Worm (Caenorhabditis elegans) whole organism, L4 larva: ENCODE results near the gene str-48.

Source experiments
- F10B5.3 ChIP-seq: sonication (generic microtip); optimal IDR thresholded peaks from 2 replicates; lab custom pipeline; 2016; ENCODE audit warnings: mild to moderate bottlenecking, missing genetic modification characterization, missing compliant biosample characterization
- F37D6.2 ChIP-seq: sonication (generic microtip); optimal IDR thresholded peaks from 2 replicates; lab custom pipeline; 2016; ENCODE audit warnings: mild to moderate bottlenecking, missing genetic modification characterization, missing compliant biosample characterization
- T20F7.1 ChIP-seq: fragments of 200-800 bp; sonication (Bioruptor generic); optimal IDR thresholded peaks from 2 replicates; lab custom pipeline; 2018; ENCODE audit warnings: mild to moderate bottlenecking, missing genetic modification characterization, missing compliant biosample characterization
- T26A8.4 ChIP-seq: fragments of 200-800 bp; sonication (Bioruptor generic); IDR thresholded peaks from 2 replicates; pipeline ENCODE4 v1.3.6; 2022; ENCODE audit warnings: missing genetic modification characterization, missing compliant biosample characterization
- Y48G9A.11 ChIP-seq: fragments of 200-800 bp; sonication (Bioruptor generic); IDR thresholded peaks from 2 replicates; pipeline ENCODE4 v1.3.6; 2022; ENCODE audit warnings: missing genetic modification reagents, missing genetic modification characterization, missing compliant biosample characterization
- Y5F2A.4 ChIP-seq: fragments of 200-800 bp; sonication (Bioruptor generic); optimal IDR thresholded peaks from 2 replicates; lab custom pipeline; 2018; ENCODE audit warnings: mild to moderate bottlenecking, missing genetic modification characterization, missing compliant biosample characterization
- ZK337.2 ChIP-seq: fragments of 200-800 bp; sonication (Bioruptor generic); IDR thresholded peaks from 2 replicates; pipeline ENCODE4 v1.3.6; 2022; ENCODE audit warnings: missing genetic modification reagents, missing genetic modification characterization, missing compliant biosample characterization
- aha-1 ChIP-seq: fragments of 150-350 bp; peaks from one replicate; lab custom pipeline; 2014; ENCODE audit warnings: missing biosample characterization, missing genetic modification characterization
- arid-1 ChIP-seq: fragments of 200-800 bp; sonication (Bioruptor generic); conservative IDR thresholded peaks from 2 replicates; pipeline ENCODE4 v1.3.6; 2022; ENCODE audit warnings: missing genetic modification reagents, missing genetic modification characterization, missing compliant biosample characterization
- ceh-28 ChIP-seq: fragments of 150-350 bp; optimal IDR thresholded peaks from 2 replicates; lab custom pipeline; 2014; ENCODE audit warnings: missing biosample characterization, missing genetic modification reagents, missing genetic modification characterization
- ceh-32 ChIP-seq: sonication (generic microtip); optimal IDR thresholded peaks from 2 replicates; lab custom pipeline; 2016; ENCODE audit warnings: mild to moderate bottlenecking, missing genetic modification characterization, missing compliant biosample characterization; ENCODE audit not compliant: poor library complexity
- ces-1 ChIP-seq: fragments of 150-350 bp; sonication (generic microtip); optimal IDR thresholded peaks from 4 replicates; lab custom pipeline; 2014; ENCODE audit warnings: missing biosample characterization, missing genetic modification reagents, missing genetic modification characterization
- daf-8 ChIP-seq: fragments of 200-800 bp; sonication (Bioruptor generic); IDR thresholded peaks from 2 replicates; pipeline ENCODE4 v1.3.6; 2022; ENCODE audit warnings: missing genetic modification characterization, missing compliant biosample characterization
- dpl-1 ChIP-seq: fragments of 150-350 bp; optimal IDR thresholded peaks from 2 replicates; lab custom pipeline; 2014; ENCODE audit warnings: missing biosample characterization, missing genetic modification reagents, missing genetic modification characterization
- dve-1 ChIP-seq: sonication (generic microtip); optimal IDR thresholded peaks from 2 replicates; lab custom pipeline; 2017; ENCODE audit warnings: antibody characterized with exemption, mild to moderate bottlenecking, missing genetic modification characterization, missing compliant biosample characterization; ENCODE audit not compliant: insufficient read depth
- egl-27 ChIP-seq: sonication (generic microtip); optimal IDR thresholded peaks from 3 replicates; lab custom pipeline; 2017; ENCODE audit warnings: missing biosample characterization, missing genetic modification reagents, missing genetic modification characterization
- hlh-30 ChIP-seq: sonication (generic microtip); optimal IDR thresholded peaks from 2 replicates; lab custom pipeline; 2017; ENCODE audit warnings: antibody characterized with exemption, mild to moderate bottlenecking, missing genetic modification characterization, missing compliant biosample characterization; ENCODE audit not compliant: insufficient read depth
- hmg-1.1 ChIP-seq: fragments of 200-800 bp; sonication (Bioruptor generic); IDR thresholded peaks from 2 replicates; pipeline ENCODE4 v1.3.6; 2022; ENCODE audit warnings: missing genetic modification reagents, missing genetic modification characterization, missing compliant biosample characterization
- lsy-2 ChIP-seq, 2 experiments: fragments of 150-350 bp in 1 of 2; sonication (generic microtip) in 1 of 2; optimal IDR thresholded peaks; 2 replicates each; lab custom pipeline; 2014 to 2017; ENCODE audit warnings: missing biosample characterization in 2 of 2, missing genetic modification characterization in 2 of 2
- mdl-1 ChIP-seq, 2 experiments: fragments of 150-350 bp in 1 of 2; sonication (generic microtip) in 1 of 2; optimal IDR thresholded peaks; 2 replicates each; lab custom pipeline; 2014 to 2017; ENCODE audit warnings: missing biosample characterization in 2 of 2, missing genetic modification characterization in 2 of 2
- mdt-29 ChIP-seq: fragments of 200-800 bp; sonication (Bioruptor generic); IDR thresholded peaks from 2 replicates; pipeline ENCODE4 v1.3.6; 2022; ENCODE audit warnings: missing genetic modification reagents, missing genetic modification characterization, missing compliant biosample characterization
- mxl-2 ChIP-seq: fragments of 200-800 bp; sonication (Bioruptor generic); conservative IDR thresholded peaks from 2 replicates; pipeline ENCODE4 v1.3.6; 2022; ENCODE audit warnings: missing genetic modification reagents, missing genetic modification characterization, missing compliant biosample characterization
- mxl-3 ChIP-seq: fragments of 200-800 bp; sonication (Bioruptor generic); optimal IDR thresholded peaks from 2 replicates; lab custom pipeline; 2018; ENCODE audit warnings: mild to moderate bottlenecking, missing genetic modification characterization, missing compliant biosample characterization
- nhr-10 ChIP-seq: fragments of 150-350 bp; optimal IDR thresholded peaks from 2 replicates; lab custom pipeline; 2014; ENCODE audit warnings: missing biosample characterization, missing genetic modification characterization
- nhr-11 ChIP-seq: fragments of 150-350 bp; optimal IDR thresholded peaks from 2 replicates; lab custom pipeline; 2014; ENCODE audit warnings: missing biosample characterization, missing genetic modification characterization
- nhr-111 ChIP-seq: fragments of 200-800 bp; sonication (Bioruptor generic); optimal IDR thresholded peaks from 2 replicates; lab custom pipeline; 2018; ENCODE audit warnings: mild to moderate bottlenecking, missing genetic modification characterization, missing compliant biosample characterization
- nhr-28 ChIP-seq: fragments of 150-350 bp; optimal IDR thresholded peaks from 2 replicates; lab custom pipeline; 2014; ENCODE audit warnings: missing biosample characterization, missing genetic modification characterization
- nhr-48 ChIP-seq: sonication (generic microtip); optimal IDR thresholded peaks from 2 replicates; lab custom pipeline; 2016; ENCODE audit warnings: mild to moderate bottlenecking, missing genetic modification characterization, missing compliant biosample characterization
- nhr-6 ChIP-seq: fragments of 150-350 bp; optimal IDR thresholded peaks from 2 replicates; lab custom pipeline; 2014; ENCODE audit warnings: missing biosample characterization, missing genetic modification characterization
- php-3 ChIP-seq: fragments of 200-800 bp; sonication (Bioruptor generic); IDR thresholded peaks from 2 replicates; pipeline ENCODE4 v1.3.6; 2022; ENCODE audit warnings: missing genetic modification reagents, missing genetic modification characterization, missing compliant biosample characterization
- rbr-2 ChIP-seq: sonication (generic microtip); optimal IDR thresholded peaks from 2 replicates; lab custom pipeline; 2016; ENCODE audit warnings: missing genotype, missing genetic modification characterization, missing compliant biosample characterization
- sdz-12 ChIP-seq: fragments of 200-800 bp; sonication (Bioruptor generic); optimal IDR thresholded peaks from 2 replicates; lab custom pipeline; 2018; ENCODE audit warnings: mild to moderate bottlenecking, missing genetic modification characterization, missing compliant biosample characterization
- skn-1 ChIP-seq: fragments of 150-350 bp; optimal IDR thresholded peaks from 2 replicates; lab custom pipeline; 2014; ENCODE audit warnings: missing biosample characterization, missing genetic modification characterization
- unc-130 ChIP-seq: sonication (generic microtip); optimal IDR thresholded peaks from 2 replicates; lab custom pipeline; 2016; ENCODE audit warnings: missing genetic modification reagents, missing genetic modification characterization, missing compliant biosample characterization
- zip-2 ChIP-seq: fragments of 150-350 bp; optimal IDR thresholded peaks from 2 replicates; lab custom pipeline; 2014; ENCODE audit warnings: missing biosample characterization, missing genetic modification characterization

The str-48 gene

DNA sequence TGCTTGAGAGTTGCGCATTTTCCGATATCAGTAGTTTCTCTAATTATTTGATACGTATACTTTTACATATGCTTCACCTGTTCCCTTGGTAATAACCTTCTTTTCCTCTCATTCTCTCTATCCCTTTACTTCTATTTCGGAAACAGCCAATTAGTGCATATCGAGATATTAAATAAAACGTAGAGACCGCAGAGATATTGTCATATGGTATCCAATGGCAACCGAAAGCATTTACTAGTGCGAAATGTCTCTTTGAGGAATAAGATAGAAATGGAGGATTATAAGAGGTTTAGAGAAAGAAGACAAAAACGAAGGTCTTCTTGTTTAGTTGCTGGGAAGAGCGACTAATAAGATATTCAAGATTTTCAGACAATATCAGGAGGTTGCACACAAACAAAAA is 34.6 kb downstream of the str-48 start, which contains the start of gene maph-9:
maph-9 (plus strand) TSS at position 273 of the 400 bp plus-strand sequence.
- peak; percentile 67 for TF ChIP-seq aha-1 (tag; lab: Kevin White, UChicago)
- TF ChIP-seq nhr-6 (tag; lab: Kevin White, UChicago) = no peak

ce11 chrIV:7158161-7158560 is 36.4 kb downstream of the str-48 start:
- TF ChIP-seq F37D6.2 (tag; lab: Kevin White, UChicago) (no peak), aha-1 (tag; lab: Kevin White, UChicago) (peak; percentile 94)

DNA sequence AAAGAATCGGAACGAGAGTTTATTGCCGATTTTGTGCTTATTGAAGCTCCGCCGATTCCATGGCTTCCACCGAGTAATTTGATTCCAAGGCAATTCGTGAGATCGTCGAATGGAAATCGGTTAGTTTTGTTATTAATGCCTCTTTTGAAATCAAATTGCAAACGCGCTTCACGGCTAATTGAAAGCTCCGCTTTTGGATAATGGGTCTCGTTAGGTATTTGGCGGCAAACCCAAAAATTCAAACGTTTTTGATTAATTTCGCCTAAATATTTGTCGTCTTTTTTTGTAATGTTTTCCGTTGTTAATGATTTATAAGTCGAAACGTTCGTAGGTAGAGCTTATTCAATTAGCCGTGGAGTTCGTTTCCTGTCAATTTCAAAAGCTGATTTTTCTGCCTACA is 37.8 kb downstream of the str-48 start:
- TF ChIP-seq T26A8.4 (no peak), egl-27 (tag; lab: Kevin White, UChicago) (no peak)
- TF ChIP-seq, all 104 proteins: peak for 0

ce11 chrIV:7165723-7166122 is 43.9 kb downstream of the str-48 start, which contains the start of gene rpc-1:
Gene rpc-1 (minus strand): TSS chrIV:7165748.
- TF ChIP-seq T20F7.1 (peak; percentile 95), sdz-12 (no peak), Y5F2A.4 (no peak), rbr-2 (tag; lab: Kevin White, UChicago) (no peak), F10B5.3 (tag; lab: Kevin White, UChicago) (no peak), ceh-28 (tag; lab: Kevin White, UChicago) (no peak), ZK337.2 (GFP tag; lab: Robert Waterston, UW) (no peak), hlh-30 (peak; percentile 29), dpl-1 (peak; percentile 69), dve-1 (tag; lab: Kevin White, UChicago) (no peak), zip-2 (tag; lab: Kevin White, UChicago) (peak; percentile 86), mxl-2 (GFP tag; lab: Robert Waterston, UW) (no peak), arid-1 (GFP tag; lab: Robert Waterston, UW) (no peak), nhr-6 (tag; lab: Kevin White, UChicago) (no peak), Y48G9A.11 (GFP tag; lab: Robert Waterston, UW) (no peak)

- TF ChIP-seq nhr-111 (GFP tag; lab: Kevin White, UChicago) (no peak), daf-8 (GFP tag; lab: Robert Waterston, UW) (no peak), ZK337.2 (GFP tag; lab: Robert Waterston, UW) (no peak), nhr-11 (tag; lab: Kevin White, UChicago) (no peak), ces-1 (GFP tag; lab: Kevin White, UChicago) (no peak), lsy-2 (tag; optimal IDR thresholded peaks at IDR 0.05; lab: Kevin White, UChicago) (peak in 1 of 2 experiments; percentile 39), nhr-10 (tag; lab: Kevin White, UChicago) (no peak), mdl-1 (tag; optimal IDR thresholded peaks at IDR 0.05; lab: Kevin White, UChicago) (peak in 1 of 2 experiments; percentile 65), ceh-32 (tag; lab: Kevin White, UChicago) (no peak), mxl-2 (GFP tag; lab: Robert Waterston, UW) (peak; percentile 29; the same call in 1 of the 2 replicates), nhr-28 (tag; lab: Kevin White, UChicago) (no peak), hmg-1.1 (GFP tag; lab: Robert Waterston, UW) (peak; percentile 28; the same call in 1 of the 2 replicates), egl-27 (tag; lab: Kevin White, UChicago) (no peak), unc-130 (GFP tag; lab: Kevin White, UChicago) (no peak), hlh-30 (peak; percentile 86), php-3 (no peak), mxl-3 (GFP tag; lab: Kevin White, UChicago) (peak; percentile 5), T20F7.1 (no peak), mdt-29 (GFP tag; lab: Robert Waterston, UW) (no peak), skn-1 (no peak), nhr-48 (tag; lab: Kevin White, UChicago) (no peak)
Observed at ce11 chrIV:7166553-7166952, 44.7 kb downstream of the str-48 start, which contains the start of gene C42D4.18. Gene C42D4.18 (plus strand): TSS chrIV:7166783.
